Fruit fly (Drosophila melanogaster): ENCODE data around the gene CG42526.

CG42526 gene

dm6 chr3L:9461670-9462246, 26.6 kb upstream of the CG42526 start (continued):
- TF ChIP-seq org-1 (GFP tag; optimal IDR thresholded peaks at IDR 0.05) (no peak), CG18764 (GFP tag; optimal IDR thresholded peaks at IDR 0.05) (peak; percentile 28), dpn (GFP tag; optimal IDR thresholded peaks at IDR 0.05) (peak in 1 of 2 experiments; percentile 27), ftz-f1 (GFP tag; optimal IDR thresholded peaks at IDR 0.05) (peak; percentile 54), ap (GFP tag; IDR thresholded peaks at IDR 0.05) (0 out of 2 replicates have a peak, but pooled peaks have one; percentile 20), CG1529 (GFP tag; optimal IDR thresholded peaks at IDR 0.05) (no peak), pzg (GFP tag; optimal IDR thresholded peaks at IDR 0.05) (no peak), CG10147 (GFP tag; optimal IDR thresholded peaks at IDR 0.05) (no peak), exex (tag; optimal IDR thresholded peaks at IDR 0.05) (no peak), CG17186 (GFP tag; optimal IDR thresholded peaks at IDR 0.05) (peak; percentile 30), tgo (GFP tag; IDR thresholded peaks at IDR 0.05) (peak; percentile 21; the same call in 1 of the 3 replicates), Doc2 (GFP tag; IDR thresholded peaks at IDR 0.05) (no peak), wdn (GFP tag; IDR thresholded peaks at IDR 0.05) (peak; percentile 54; the same call in 1 of the 2 replicates), Sry-β (GFP tag; optimal IDR thresholded peaks at IDR 0.05) (no peak), CG5953 (GFP tag; IDR thresholded peaks at IDR 0.05) (peak; percentile 58; the same call in 1 of the 2 replicates), Awh (GFP tag; IDR thresholded peaks at IDR 0.05) (no peak), wek (GFP tag; optimal IDR thresholded peaks at IDR 0.05) (no peak), eve (GFP tag; optimal IDR thresholded peaks at IDR 0.05) (no peak), zen (tag; optimal IDR thresholded peaks at IDR 0.05) (peak; percentile 89), sob (GFP tag; IDR thresholded peaks at IDR 0.05) (no peak; the same call in 1 of the 2 replicates), CG17912 (GFP tag; optimal IDR thresholded peaks at IDR 0.05) (no peak), luna (GFP tag; optimal IDR thresholded peaks at IDR 0.05) (no peak), Usf (GFP tag; optimal IDR thresholded peaks at IDR 0.05) (peak; percentile 8), CG9797 (GFP tag; optimal IDR thresholded peaks at IDR 0.05) (no peak), CG16815 (GFP tag; optimal IDR thresholded peaks at IDR 0.05) (no peak), ara (GFP tag; IDR thresholded peaks at IDR 0.05) (peak; percentile 66; the same call in 1 of the 2 replicates), gcm2 (GFP tag; optimal IDR thresholded peaks at IDR 0.05) (no peak), bsh (GFP tag; optimal IDR thresholded peaks at IDR 0.05) (peak in 1 of 2 experiments; percentile 62), z (GFP tag; IDR thresholded peaks at IDR 0.05) (no peak), Dip3 (GFP tag; optimal IDR thresholded peaks at IDR 0.05) (peak; percentile 47), Atf-2 (GFP tag; optimal IDR thresholded peaks at IDR 0.05) (no peak), Rx (GFP tag; IDR thresholded peaks at IDR 0.05) (no peak), CG13894 (tag; optimal IDR thresholded peaks at IDR 0.05) (no peak), hb (GFP tag; IDR thresholded peaks at IDR 0.05; ENCODE audit: partially characterized antibody) (no peak), CG11723 (GFP tag; optimal IDR thresholded peaks at IDR 0.05) (no peak), Camta (GFP tag; optimal IDR thresholded peaks at IDR 0.05) (no peak), Mrtf (GFP tag; IDR thresholded peaks at IDR 0.05) (peak; percentile 57; the same call in 1 of the 3 replicates), yki (optimal IDR thresholded peaks at IDR 0.05) (no peak), CG13287 (GFP tag; IDR thresholded peaks at IDR 0.05; ENCODE audit: partially characterized antibody) (no peak), lmd (GFP tag; IDR thresholded peaks at IDR 0.05) (peak; percentile 61), dan (GFP tag; IDR thresholded peaks at IDR 0.05) (no peak), Ada2b (GFP tag; IDR thresholded peaks at IDR 0.05) (peak; percentile 58; the same call in 1 of the 2 replicates), CG6654 (GFP tag; optimal IDR thresholded peaks at IDR 0.05) (peak; percentile 27), CG12769 (tag; optimal IDR thresholded peaks at IDR 0.05) (peak; percentile 53), CG1233 (GFP tag; optimal IDR thresholded peaks at IDR 0.05) (no peak), dmrt99B (tag; optimal IDR thresholded peaks at IDR 0.05) (no peak), CG2202 (tag; optimal IDR thresholded peaks at IDR 0.05) (no peak)
